Worm (Caenorhabditis elegans) whole organism, L4 larva: ENCODE measurements around the gene F53F1.2.

Experiments used
- F10B5.3 ChIP-seq: sonication (generic microtip); optimal IDR thresholded peaks from 2 replicates; lab custom pipeline; 2016; ENCODE audit warnings: mild to moderate bottlenecking, missing genetic modification characterization, missing compliant biosample characterization
- F26F4.8 ChIP-seq: fragments of 200-800 bp; sonication (Bioruptor generic); conservative IDR thresholded peaks from 2 replicates; pipeline ENCODE4 v1.3.6; 2022; ENCODE audit warnings: missing genetic modification characterization, missing compliant biosample characterization
- F44E2.7 ChIP-seq: fragments of 200-800 bp; sonication (Bioruptor generic); IDR thresholded peaks from 2 replicates; pipeline ENCODE4 v2.1.2; 2022; ENCODE audit warnings: missing genetic modification characterization, missing compliant biosample characterization
- Y105C5A.15 ChIP-seq: fragments of 200-800 bp; sonication (Bioruptor generic); IDR thresholded peaks from 2 replicates; pipeline ENCODE4 v1.3.6; 2022; ENCODE audit warnings: missing genetic modification characterization, missing compliant biosample characterization
- Y75B8A.6 ChIP-seq: fragments of 200-800 bp; sonication (Bioruptor generic); IDR thresholded peaks from 2 replicates; pipeline ENCODE4 v1.3.6; 2022; ENCODE audit warnings: missing genetic modification reagents, missing genetic modification characterization, missing compliant biosample characterization
- ZK337.2 ChIP-seq: fragments of 200-800 bp; sonication (Bioruptor generic); IDR thresholded peaks from 2 replicates; pipeline ENCODE4 v1.3.6; 2022; ENCODE audit warnings: missing genetic modification reagents, missing genetic modification characterization, missing compliant biosample characterization
- ama-1 ChIP-seq: fragments of 150-350 bp; optimal IDR thresholded peaks from 2 replicates; lab custom pipeline; 2014; ENCODE audit warnings: inconsistent platforms, mixed read lengths
- arid-1 ChIP-seq: fragments of 200-800 bp; sonication (Bioruptor generic); conservative IDR thresholded peaks from 2 replicates; pipeline ENCODE4 v1.3.6; 2022; ENCODE audit warnings: missing genetic modification reagents, missing genetic modification characterization, missing compliant biosample characterization
- ctbp-1 ChIP-seq: fragments of 200-800 bp; sonication (Bioruptor generic); IDR thresholded peaks from 2 replicates; pipeline ENCODE4 v1.3.6; 2022; ENCODE audit warnings: missing genetic modification reagents, missing genetic modification characterization, missing compliant biosample characterization
- daf-12 ChIP-seq: fragments of 150-350 bp; optimal IDR thresholded peaks from 2 replicates; lab custom pipeline; 2014; ENCODE audit warnings: missing biosample characterization, missing genetic modification reagents, missing genetic modification characterization
- dpl-1 ChIP-seq: fragments of 150-350 bp; optimal IDR thresholded peaks from 2 replicates; lab custom pipeline; 2014; ENCODE audit warnings: missing biosample characterization, missing genetic modification reagents, missing genetic modification characterization
- duxl-1 ChIP-seq: sonication (generic microtip); optimal IDR thresholded peaks from 2 replicates; lab custom pipeline; 2016; ENCODE audit warnings: mild to moderate bottlenecking, missing genetic modification characterization, moderate library complexity, missing compliant biosample characterization; ENCODE audit not compliant: poor library complexity
- egl-27 ChIP-seq: sonication (generic microtip); optimal IDR thresholded peaks from 3 replicates; lab custom pipeline; 2017; ENCODE audit warnings: missing biosample characterization, missing genetic modification reagents, missing genetic modification characterization
- fos-1 ChIP-seq: fragments of 150-350 bp; optimal IDR thresholded peaks from 2 replicates; lab custom pipeline; 2014; ENCODE audit warnings: missing biosample characterization, missing genetic modification characterization
- gei-8 ChIP-seq: fragments of 200-800 bp; sonication (Bioruptor generic); optimal IDR thresholded peaks from 2 replicates; lab custom pipeline; 2018; ENCODE audit warnings: mild to moderate bottlenecking, missing genetic modification characterization, missing compliant biosample characterization
- hif-1 ChIP-seq, 2 experiments: sonication (generic microtip); optimal IDR thresholded peaks; 2 replicates each; lab custom pipeline; 2016 to 2017; ENCODE audit warnings: missing compliant biosample characterization in 2 of 2, missing genetic modification characterization in 2 of 2, missing genetic modification reagents in 2 of 2, missing genotype in 2 of 2, mild to moderate bottlenecking in 1 of 2
- hmg-1.1 ChIP-seq: fragments of 200-800 bp; sonication (Bioruptor generic); IDR thresholded peaks from 2 replicates; pipeline ENCODE4 v1.3.6; 2022; ENCODE audit warnings: missing genetic modification reagents, missing genetic modification characterization, missing compliant biosample characterization
- lim-7 ChIP-seq: fragments of 200-800 bp; sonication (Bioruptor generic); IDR thresholded peaks from 2 replicates; pipeline ENCODE4 v1.3.6; 2022; ENCODE audit warnings: missing genetic modification characterization, missing compliant biosample characterization
- lin-13 ChIP-seq: fragments of 150-350 bp; optimal IDR thresholded peaks from 2 replicates; lab custom pipeline; 2014; ENCODE audit warnings: missing biosample characterization, missing genetic modification reagents, missing genetic modification characterization
- lin-15B ChIP-seq: fragments of 150-350 bp; sonication (generic microtip); optimal IDR thresholded peaks from 3 replicates; lab custom pipeline; 2014; ENCODE audit warnings: missing biosample characterization, missing genetic modification characterization
- lin-38 ChIP-seq: fragments of 200-800 bp; sonication (Bioruptor generic); IDR thresholded peaks from 2 replicates; pipeline ENCODE4 v1.3.6; 2022; ENCODE audit warnings: missing genetic modification reagents, missing genetic modification characterization, missing compliant biosample characterization
- lin-39 ChIP-seq: fragments of 150-350 bp; optimal IDR thresholded peaks from 2 replicates; lab custom pipeline; 2014; ENCODE audit warnings: missing biosample characterization, missing genetic modification reagents, missing genetic modification characterization
- lir-3 ChIP-seq: sonication (generic microtip); optimal IDR thresholded peaks from 2 replicates; lab custom pipeline; 2016; ENCODE audit warnings: mild to moderate bottlenecking, missing genetic modification characterization, missing compliant biosample characterization
- madf-5 ChIP-seq, 2 experiments: fragments of 200-800 bp; sonication (Bioruptor generic); IDR thresholded peaks; 2 replicates each; pipeline ENCODE4 v1.3.6; 2022; ENCODE audit warnings: missing compliant biosample characterization in 2 of 2, missing genetic modification characterization in 2 of 2
- mdt-29 ChIP-seq: fragments of 200-800 bp; sonication (Bioruptor generic); IDR thresholded peaks from 2 replicates; pipeline ENCODE4 v1.3.6; 2022; ENCODE audit warnings: missing genetic modification reagents, missing genetic modification characterization, missing compliant biosample characterization
- mep-1 ChIP-seq: fragments of 150-350 bp; sonication (generic microtip); optimal IDR thresholded peaks from 3 replicates; lab custom pipeline; 2014; ENCODE audit warnings: missing biosample characterization, missing genetic modification characterization
- mes-2 ChIP-seq: sonication (generic microtip); optimal IDR thresholded peaks from 2 replicates; lab custom pipeline; 2016; ENCODE audit warnings: missing genotype, mild to moderate bottlenecking, missing genetic modification characterization, missing compliant biosample characterization; ENCODE audit not compliant: poor library complexity, severe bottlenecking
- mxl-2 ChIP-seq: fragments of 200-800 bp; sonication (Bioruptor generic); conservative IDR thresholded peaks from 2 replicates; pipeline ENCODE4 v1.3.6; 2022; ENCODE audit warnings: missing genetic modification reagents, missing genetic modification characterization, missing compliant biosample characterization
- nhr-11 ChIP-seq: fragments of 150-350 bp; optimal IDR thresholded peaks from 2 replicates; lab custom pipeline; 2014; ENCODE audit warnings: missing biosample characterization, missing genetic modification characterization
- nhr-28 ChIP-seq: fragments of 150-350 bp; optimal IDR thresholded peaks from 2 replicates; lab custom pipeline; 2014; ENCODE audit warnings: missing biosample characterization, missing genetic modification characterization
- nhr-41 ChIP-seq: fragments of 200-800 bp; sonication (Bioruptor generic); IDR thresholded peaks from 2 replicates; pipeline ENCODE4 v1.3.6; 2022; ENCODE audit warnings: missing genetic modification reagents, missing genetic modification characterization, missing compliant biosample characterization
- nhr-48 ChIP-seq: sonication (generic microtip); optimal IDR thresholded peaks from 2 replicates; lab custom pipeline; 2016; ENCODE audit warnings: mild to moderate bottlenecking, missing genetic modification characterization, missing compliant biosample characterization
- nhr-76 ChIP-seq: fragments of 150-350 bp; optimal IDR thresholded peaks from 2 replicates; lab custom pipeline; 2014; ENCODE audit warnings: missing biosample characterization, missing genetic modification characterization
- nhr-77 ChIP-seq: fragments of 150-350 bp; optimal IDR thresholded peaks from 2 replicates; lab custom pipeline; 2014; ENCODE audit warnings: missing biosample characterization, missing genetic modification characterization
- pha-4 ChIP-seq, 2 experiments: fragments of 150-350 bp in 1 of 2; fragments of 200-800 bp in 1 of 2; sonication (Bioruptor generic) in 1 of 2; IDR thresholded peaks in 1 of 2; optimal IDR thresholded peaks in 1 of 2; 2 replicates each; pipeline versions ENCODE4 v1.3.6 to Lab custom; 2014 to 2022; ENCODE audit warnings: missing genetic modification characterization in 2 of 2, missing genetic modification reagents in 2 of 2, missing biosample characterization in 1 of 2, missing compliant biosample characterization in 1 of 2
- php-3 ChIP-seq: fragments of 200-800 bp; sonication (Bioruptor generic); IDR thresholded peaks from 2 replicates; pipeline ENCODE4 v1.3.6; 2022; ENCODE audit warnings: missing genetic modification reagents, missing genetic modification characterization, missing compliant biosample characterization
- rbr-2 ChIP-seq: sonication (generic microtip); optimal IDR thresholded peaks from 2 replicates; lab custom pipeline; 2016; ENCODE audit warnings: missing genotype, missing genetic modification characterization, missing compliant biosample characterization
- saeg-2 ChIP-seq: fragments of 200-800 bp; sonication (Bioruptor generic); IDR thresholded peaks from 2 replicates; pipeline ENCODE4 v1.3.6; 2022; ENCODE audit warnings: missing genetic modification reagents, missing genetic modification characterization, missing compliant biosample characterization
- sdz-12 ChIP-seq: fragments of 200-800 bp; sonication (Bioruptor generic); optimal IDR thresholded peaks from 2 replicates; lab custom pipeline; 2018; ENCODE audit warnings: mild to moderate bottlenecking, missing genetic modification characterization, missing compliant biosample characterization
- tra-1 ChIP-seq: fragments of 200-800 bp; sonication (Bioruptor generic); IDR thresholded peaks from 2 replicates; pipeline ENCODE4 v1.3.6; 2022; ENCODE audit warnings: missing genetic modification reagents, missing genetic modification characterization, missing compliant biosample characterization
- unc-39 ChIP-seq: sonication (generic microtip); optimal IDR thresholded peaks from 2 replicates; lab custom pipeline; 2017; ENCODE audit warnings: missing biosample characterization, missing genetic modification characterization
- unc-62 ChIP-seq, 3 experiments: fragments of 150-350 bp in 1 of 3; sonication (generic microtip); optimal IDR thresholded peaks in 2 of 3; peaks in 1 of 3; 1 replicate in 1 of 3; 2 replicates in 2 of 3; lab custom pipeline; 2014 to 2017; ENCODE audit warnings: missing biosample characterization in 3 of 3, missing genetic modification characterization in 3 of 3, missing genetic modification reagents in 3 of 3, missing genotype in 1 of 3
- vab-7 ChIP-seq: fragments of 200-800 bp; sonication (Bioruptor generic); IDR thresholded peaks from 2 replicates; pipeline ENCODE4 v1.3.6; 2022; ENCODE audit warnings: missing genetic modification reagents, missing genetic modification characterization, missing compliant biosample characterization
- zag-1 ChIP-seq: fragments of 150-350 bp; optimal IDR thresholded peaks from 2 replicates; lab custom pipeline; 2014; ENCODE audit warnings: missing biosample characterization, missing genetic modification characterization
- zfp-3 ChIP-seq: fragments of 200-800 bp; sonication (Bioruptor generic); conservative IDR thresholded peaks from 2 replicates; pipeline ENCODE4 v1.3.6; 2022; ENCODE audit warnings: missing genetic modification reagents, missing genetic modification characterization, missing compliant biosample characterization
- zip-2 ChIP-seq: fragments of 150-350 bp; optimal IDR thresholded peaks from 2 replicates; lab custom pipeline; 2014; ENCODE audit warnings: missing biosample characterization, missing genetic modification characterization

The F53F1.2 gene

DNA sequence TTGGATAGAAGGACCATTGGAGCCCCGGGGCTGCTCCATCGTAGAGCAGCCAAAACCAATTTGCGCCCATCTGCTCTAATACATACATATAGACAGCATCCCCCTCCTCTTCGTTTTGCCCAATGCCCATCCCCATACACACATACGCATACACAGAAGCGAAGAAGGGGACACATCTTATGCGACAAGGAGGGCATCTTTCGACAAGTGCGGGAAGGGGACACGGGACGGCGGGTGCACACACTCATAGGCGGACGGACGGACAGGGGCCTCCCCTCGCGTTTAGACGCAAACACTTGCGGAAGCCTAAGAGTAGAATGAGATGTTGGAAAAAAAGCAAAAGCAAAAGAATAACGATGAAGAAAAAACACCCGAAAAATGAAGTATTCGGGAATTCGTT is 10.2 kb upstream of the F53F1.2 start:
- TF ChIP-seq vab-7 (GFP tag; lab: Robert Waterston, UW) (0 out of 2 replicates have a peak, but pooled peaks have one; percentile 7), hif-1 (tag; optimal IDR thresholded peaks at IDR 0.05; lab: Kevin White, UChicago) (no peak), gei-8 (GFP tag; lab: Kevin White, UChicago) (peak; percentile 4), egl-27 (tag; lab: Kevin White, UChicago) (no peak), madf-5 (GFP tag; IDR thresholded peaks at IDR 0.05; lab: Robert Waterston, UW) (0 out of 4 replicates have a peak, but pooled peaks of 1 of the 2 experiments have one; percentile 41), F44E2.7 (GFP tag; lab: Robert Waterston, UW) (no peak), rbr-2 (tag; lab: Kevin White, UChicago) (no peak), lir-3 (tag; lab: Kevin White, UChicago) (no peak), daf-12 (tag; lab: Kevin White, UChicago) (no peak), ctbp-1 (GFP tag; lab: Robert Waterston, UW) (0 out of 2 replicates have a peak, but pooled peaks have one; percentile 43), hmg-1.1 (GFP tag; lab: Robert Waterston, UW) (peak; percentile 28), nhr-76 (tag; lab: Kevin White, UChicago) (no peak), fos-1 (tag; lab: Kevin White, UChicago) (no peak), mdt-29 (GFP tag; lab: Robert Waterston, UW) (no peak), mes-2 (tag; lab: Kevin White, UChicago) (peak; percentile 15)

DNA sequence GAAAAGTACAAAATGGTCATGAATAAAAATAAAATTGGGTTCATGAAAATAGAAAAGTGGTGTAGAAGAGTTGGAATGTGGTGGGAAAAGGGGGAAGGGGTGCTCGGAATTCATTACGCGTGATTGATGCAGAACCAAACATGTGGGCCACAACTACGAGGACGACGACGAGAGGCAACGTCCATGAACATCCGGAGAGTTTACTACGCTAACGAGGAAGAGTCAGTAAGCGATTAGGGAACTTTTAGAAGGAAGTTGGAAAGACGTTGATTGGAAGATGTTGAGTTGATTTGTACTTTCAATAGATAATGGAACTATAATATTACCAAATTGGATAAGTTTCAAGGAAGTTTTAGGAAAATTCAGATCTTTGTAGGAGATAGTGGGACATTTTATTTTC is 4.9 kb upstream of the F53F1.2 start:
- TF ChIP-seq nhr-77 (no peak), nhr-48 (tag; lab: Kevin White, UChicago) (no peak), egl-27 (tag; lab: Kevin White, UChicago) (no peak), lin-39 (no peak), vab-7 (GFP tag; lab: Robert Waterston, UW) (no peak), ama-1 (lab: Kevin White, UChicago) (no peak), mxl-2 (GFP tag; lab: Robert Waterston, UW) (no peak), nhr-28 (tag; lab: Kevin White, UChicago) (no peak), zfp-3 (GFP tag; lab: Robert Waterston, UW) (no peak), lim-7 (GFP tag; lab: Robert Waterston, UW) (no peak), php-3 (GFP tag; lab: Robert Waterston, UW) (no peak), lin-13 (no peak), nhr-41 (no peak), gei-8 (GFP tag; lab: Kevin White, UChicago) (no peak), lin-15B (no peak), ZK337.2 (no peak), F26F4.8 (GFP tag; lab: Robert Waterston, UW) (no peak), F44E2.7 (GFP tag; lab: Robert Waterston, UW) (no peak), lin-38 (GFP tag; lab: Robert Waterston, UW) (no peak)

DNA sequence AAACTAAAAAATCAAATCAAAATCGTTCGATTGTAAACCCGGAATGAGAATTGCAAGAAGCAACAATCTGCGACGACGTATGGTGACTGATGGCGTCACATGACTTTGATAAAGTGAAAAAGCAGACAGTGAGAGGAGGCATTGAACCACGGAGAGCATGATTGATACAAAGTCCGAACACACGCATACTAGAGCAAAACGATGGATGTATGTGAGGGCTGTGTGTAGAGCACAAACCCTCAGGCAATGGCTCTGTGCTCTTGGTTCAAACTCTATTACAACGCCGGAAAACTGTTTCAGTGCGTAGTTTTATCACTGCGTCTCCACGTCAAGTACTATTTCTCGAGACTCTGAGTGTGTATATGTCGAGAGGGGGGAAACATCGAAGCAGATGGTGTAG is 4.1 kb upstream of the F53F1.2 start:
- TF ChIP-seq mxl-2 (GFP tag; lab: Robert Waterston, UW) (no peak), nhr-11 (tag; lab: Kevin White, UChicago) (peak; percentile 57), tra-1 (GFP tag; lab: Robert Waterston, UW) (no peak), Y75B8A.6 (GFP tag; lab: Robert Waterston, UW) (no peak), vab-7 (GFP tag; lab: Robert Waterston, UW) (no peak), F10B5.3 (tag; lab: Kevin White, UChicago) (no peak), saeg-2 (no peak), F44E2.7 (GFP tag; lab: Robert Waterston, UW) (no peak), lin-13 (no peak), unc-39 (tag; lab: Kevin White, UChicago) (no peak), php-3 (GFP tag; lab: Robert Waterston, UW) (no peak), mep-1 (no peak), duxl-1 (tag; lab: Kevin White, UChicago) (no peak), nhr-28 (tag; lab: Kevin White, UChicago) (peak; percentile 69), zip-2 (tag; lab: Kevin White, UChicago) (no peak), lin-39 (no peak), arid-1 (GFP tag; lab: Robert Waterston, UW) (no peak), dpl-1 (GFP tag; lab: Kevin White, UChicago) (no peak), zag-1 (no peak), sdz-12 (no peak), unc-62 (GFP tag; optimal IDR thresholded peaks at IDR 0.05 in 1 of 2; lab: Kevin White, UChicago) (peak in 1 of 2 experiments; percentile 95), unc-62 (tag; optimal IDR thresholded peaks at IDR 0.05; lab: Kevin White, UChicago) (no peak), pha-4 (GFP tag; IDR thresholded peaks at IDR 0.05; lab: Robert Waterston, UW) (no peak), pha-4 (tag; optimal IDR thresholded peaks at IDR 0.05; lab: Kevin White, UChicago) (no peak), Y105C5A.15 (no peak), nhr-77 (no peak), nhr-76 (tag; lab: Kevin White, UChicago) (no peak)
